Worm (Caenorhabditis elegans) whole organism, midembryonic: ENCODE results near the gene chil-27.
"Not testable (repeated sequence)": the region's sequence is repeated elsewhere in the genome, so short reads cannot be mapped to it uniquely, and the experiment has no call there.

Experiments used
- T22C8.4 ChIP-seq: fragments of 200-800 bp; sonication (Bioruptor generic); IDR thresholded peaks from 2 replicates; pipeline ENCODE4 v1.3.6; 2022; ENCODE audit warnings: missing genetic modification characterization, missing compliant biosample characterization
- cog-1 ChIP-seq: sonication (generic microtip); optimal IDR thresholded peaks from 2 replicates; lab custom pipeline; 2016; ENCODE audit warnings: missing genetic modification characterization, missing compliant biosample characterization
- flt-1 ChIP-seq: fragments of 200-800 bp; sonication (Bioruptor generic); IDR thresholded peaks from 2 replicates; pipeline ENCODE4 v1.3.6; 2022; ENCODE audit warnings: missing genetic modification characterization, missing compliant biosample characterization
- klf-2 ChIP-seq: fragments of 200-800 bp; sonication (Bioruptor generic); conservative IDR thresholded peaks from 2 replicates; pipeline ENCODE4 v1.3.6; 2022; ENCODE audit warnings: missing genetic modification reagents, missing genetic modification characterization, missing compliant biosample characterization
- med-1 ChIP-seq: sonication (generic microtip); optimal IDR thresholded peaks from 2 replicates; lab custom pipeline; 2017; ENCODE audit warnings: missing genetic modification characterization, mild to moderate bottlenecking, missing compliant biosample characterization, antibody characterized with exemption, missing genetic modification reagents; ENCODE audit not compliant: insufficient read depth
- ref-1 ChIP-seq: fragments of 200-800 bp; sonication (Bioruptor generic); conservative IDR thresholded peaks from 2 replicates; pipeline ENCODE4 v1.3.6; 2022; ENCODE audit warnings: missing genetic modification reagents, missing genetic modification characterization, missing compliant biosample characterization
- tab-1 ChIP-seq: fragments of 200-800 bp; sonication (Bioruptor generic); IDR thresholded peaks from 2 replicates; pipeline ENCODE4 v1.3.6; 2022; ENCODE audit warnings: missing genetic modification characterization, missing compliant biosample characterization
- ztf-23 ChIP-seq: fragments of 200-800 bp; sonication (Bioruptor generic); IDR thresholded peaks from 2 replicates; pipeline ENCODE4 v1.3.6; 2022; ENCODE audit warnings: missing genetic modification reagents, missing genetic modification characterization, missing compliant biosample characterization
- ztf-29 ChIP-seq: fragments of 200-800 bp; sonication (Bioruptor generic); IDR thresholded peaks from 2 replicates; pipeline ENCODE4 v1.3.6; 2022; ENCODE audit warnings: missing genetic modification reagents, missing genetic modification characterization, missing compliant biosample characterization

- TF ChIP-seq ztf-29 (GFP tag; lab: Robert Waterston, UW); klf-2; ztf-23 (GFP tag; lab: Robert Waterston, UW); T22C8.4; flt-1; ref-1 (GFP tag; lab: Robert Waterston, UW); med-1 (GFP tag; lab: Kevin White, UChicago); cog-1 (tag; lab: Kevin White, UChicago); tab-1 (GFP tag; lab: Robert Waterston, UW): not testable (repeated sequence)
These were observed 25.5 kb upstream of the chil-27 start, which contains the start of gene R09D1.12 for ce11 chrII:9452172-9452571.
